Fruit fly (Drosophila melanogaster) whole organism, embryonic: ENCODE measurements around the gene cort.

Experiments
- Aef1 ChIP-seq: fragments of 200-800 bp; sonication (Bioruptor generic); IDR thresholded peaks from 3 replicates; pipeline ENCODE4 v1.3.6; 2022; ENCODE audit warnings: missing biosample characterization, missing genetic modification characterization
- Atf-2 ChIP-seq: fragments of 200-800 bp; sonication (Bioruptor generic); optimal IDR thresholded peaks from 2 replicates; lab custom pipeline; 2016; ENCODE audit warnings: missing biosample characterization, missing genetic modification characterization
- B-H1 ChIP-seq: fragments of 200-800 bp; sonication (Bioruptor generic); IDR thresholded peaks from 3 replicates; pipeline ENCODE4 v1.3.6; 2022; ENCODE audit warnings: missing biosample characterization, missing genetic modification characterization
- Bdp1 ChIP-seq: fragments of 200-800 bp; sonication (Bioruptor generic); optimal IDR thresholded peaks from 3 replicates; lab custom pipeline; 2016; ENCODE audit warnings: missing biosample characterization, missing genetic modification characterization
- Bteb2 ChIP-seq: fragments of 200-800 bp; sonication (Bioruptor generic); optimal IDR thresholded peaks from 2 replicates; lab custom pipeline; 2016; ENCODE audit warnings: missing biosample characterization, missing genetic modification characterization
- CG10267 ChIP-seq: fragments of 200-800 bp; sonication (Bioruptor generic); optimal IDR thresholded peaks from 2 replicates; lab custom pipeline; 2018; ENCODE audit warnings: missing biosample characterization, mild to moderate bottlenecking, missing genetic modification characterization, moderate library complexity
- CG10431 ChIP-seq: fragments of 200-800 bp; sonication (Bioruptor generic); optimal IDR thresholded peaks from 3 replicates; lab custom pipeline; 2018; ENCODE audit warnings: missing biosample characterization, mild to moderate bottlenecking, missing genetic modification characterization
- CG10462 ChIP-seq: fragments of 200-800 bp; sonication (Bioruptor generic); optimal IDR thresholded peaks from 2 replicates; lab custom pipeline; 2016; ENCODE audit warnings: missing biosample characterization, missing genetic modification characterization
- CG10959 ChIP-seq: fragments of 200-800 bp; sonication (Bioruptor generic); IDR thresholded peaks from 2 replicates; pipeline ENCODE4 v1.3.6; 2022; ENCODE audit warnings: missing biosample characterization, missing genetic modification characterization
- CG11504 ChIP-seq: fragments of 200-800 bp; sonication (Bioruptor generic); optimal IDR thresholded peaks from 3 replicates; lab custom pipeline; 2019; ENCODE audit warnings: missing biosample characterization, mild to moderate bottlenecking, missing genetic modification characterization, moderate library complexity
- CG12236 ChIP-seq: fragments of 200-800 bp; sonication (Bioruptor generic); optimal IDR thresholded peaks from 2 replicates; lab custom pipeline; 2016; ENCODE audit warnings: missing biosample characterization, missing genetic modification characterization
- CG14014 ChIP-seq: fragments of 200-800 bp; sonication (Bioruptor generic); IDR thresholded peaks from 2 replicates; pipeline ENCODE4 v1.3.6; 2022; ENCODE audit warnings: missing biosample characterization, missing genetic modification characterization
- CG14441 ChIP-seq: fragments of 200-800 bp; sonication (Bioruptor generic); IDR thresholded peaks from 2 replicates; pipeline ENCODE4 v1.3.6; 2022; ENCODE audit warnings: missing biosample characterization, missing genetic modification characterization
- CG15011 ChIP-seq: fragments of 200-800 bp; sonication (Bioruptor generic); optimal IDR thresholded peaks from 3 replicates; lab custom pipeline; 2018; ENCODE audit warnings: missing biosample characterization, mild to moderate bottlenecking, missing genetic modification characterization
- CG15073 ChIP-seq: fragments of 200-800 bp; sonication (Bioruptor generic); optimal IDR thresholded peaks from 2 replicates; lab custom pipeline; 2016; ENCODE audit warnings: missing biosample characterization, missing genetic modification characterization
- CG17328 ChIP-seq: fragments of 200-800 bp; sonication (Bioruptor generic); IDR thresholded peaks from 2 replicates; pipeline ENCODE4 v1.3.6; 2022; ENCODE audit warnings: missing biosample characterization, missing genetic modification characterization
- CG2875 ChIP-seq: fragments of 200-800 bp; sonication (Bioruptor generic); optimal IDR thresholded peaks from 2 replicates; lab custom pipeline; 2017; ENCODE audit warnings: missing biosample characterization, mild to moderate bottlenecking, missing genetic modification characterization, missing genetic modification reagents
- CG34224 ChIP-seq: fragments of 200-800 bp; sonication (Bioruptor generic); IDR thresholded peaks from 3 replicates; pipeline ENCODE4 v1.3.6; 2022; ENCODE audit warnings: missing biosample characterization, missing genetic modification characterization; ENCODE audit not compliant: partially characterized antibody
- CG4282 ChIP-seq: fragments of 200-800 bp; sonication (Bioruptor generic); optimal IDR thresholded peaks from 2 replicates; lab custom pipeline; 2016; ENCODE audit warnings: missing biosample characterization, missing genetic modification characterization
- CG4617 ChIP-seq: fragments of 200-800 bp; sonication (Bioruptor generic); optimal IDR thresholded peaks from 3 replicates; lab custom pipeline; 2016; ENCODE audit warnings: missing biosample characterization, missing genetic modification characterization, borderline replicate concordance
- CG6175 ChIP-seq: fragments of 200-800 bp; sonication (Bioruptor generic); IDR thresholded peaks from 3 replicates; pipeline ENCODE4 v1.3.6; 2022; ENCODE audit warnings: missing biosample characterization, missing genetic modification characterization
- CG9797 ChIP-seq: fragments of 200-800 bp; sonication (Bioruptor generic); optimal IDR thresholded peaks from 3 replicates; lab custom pipeline; 2018; ENCODE audit warnings: missing biosample characterization, mild to moderate bottlenecking, missing genetic modification characterization
- CG9876 ChIP-seq: fragments of 200-800 bp; sonication (Bioruptor generic); optimal IDR thresholded peaks from 2 replicates; lab custom pipeline; 2016; ENCODE audit warnings: missing biosample characterization, missing genetic modification characterization
- Doc3 ChIP-seq: fragments of 200-800 bp; sonication (Bioruptor generic); IDR thresholded peaks from 3 replicates; pipeline ENCODE4 v1.3.6; 2022; ENCODE audit warnings: missing biosample characterization, missing genetic modification characterization; ENCODE audit not compliant: partially characterized antibody
- Dref ChIP-seq: fragments of 200-800 bp; sonication (Bioruptor generic); IDR thresholded peaks from 2 replicates; pipeline ENCODE4 v1.3.6; 2022; ENCODE audit warnings: missing biosample characterization, missing genetic modification characterization
- Hey ChIP-seq: fragments of 200-800 bp; sonication (Bioruptor generic); optimal IDR thresholded peaks from 3 replicates; lab custom pipeline; 2018; ENCODE audit warnings: missing biosample characterization, mild to moderate bottlenecking, missing genetic modification characterization
- Hr3 ChIP-seq: fragments of 200-800 bp; sonication (Bioruptor generic); optimal IDR thresholded peaks from 3 replicates; lab custom pipeline; 2016; ENCODE audit warnings: missing biosample characterization, missing genetic modification characterization
- Lhr ChIP-seq: fragments of 200-800 bp; sonication (Bioruptor generic); optimal IDR thresholded peaks from 3 replicates; lab custom pipeline; 2017; ENCODE audit warnings: mild to moderate bottlenecking, missing biosample characterization, missing genetic modification reagents, missing genetic modification characterization
- Mrtf ChIP-seq: fragments of 200-800 bp; sonication (Bioruptor generic); IDR thresholded peaks from 3 replicates; pipeline ENCODE4 v1.3.6; 2022; ENCODE audit warnings: missing biosample characterization, missing genetic modification characterization
- Nf-YA ChIP-seq: fragments of 200-800 bp; sonication (Bioruptor generic); IDR thresholded peaks from 2 replicates; pipeline ENCODE4 v1.3.6; 2022; ENCODE audit warnings: missing biosample characterization, missing genetic modification characterization
- Oli ChIP-seq: fragments of 200-800 bp; sonication (Bioruptor generic); optimal IDR thresholded peaks from 2 replicates; lab custom pipeline; 2018; ENCODE audit warnings: missing biosample characterization, mild to moderate bottlenecking, missing genetic modification characterization, moderate library complexity
- TFAM ChIP-seq: fragments of 200-800 bp; sonication (Bioruptor generic); optimal IDR thresholded peaks from 2 replicates; lab custom pipeline; 2017; ENCODE audit warnings: missing biosample characterization, missing genetic modification characterization, inconsistent platforms
- bowl ChIP-seq: fragments of 200-800 bp; sonication (Bioruptor generic); IDR thresholded peaks from 2 replicates; pipeline ENCODE4 v1.3.6; 2022; ENCODE audit warnings: missing biosample characterization, missing genetic modification characterization
- crp ChIP-seq, 2 experiments: fragments of 200-800 bp; sonication (Bioruptor generic); optimal IDR thresholded peaks; 2 replicates in 1 of 2; 3 replicates in 1 of 2; lab custom pipeline; 2017; ENCODE audit warnings: missing biosample characterization in 2 of 2, missing genetic modification characterization in 2 of 2, mild to moderate bottlenecking in 1 of 2, moderate library complexity in 1 of 2
- emc ChIP-seq: fragments of 200-800 bp; sonication (Bioruptor generic); optimal IDR thresholded peaks from 2 replicates; lab custom pipeline; 2016; ENCODE audit warnings: missing biosample characterization, missing genetic modification characterization
- eve ChIP-seq, 2 experiments: fragments of >200 bp; optimal IDR thresholded peaks; 2 replicates each; lab custom pipeline; 2017; ENCODE audit warnings: missing biosample characterization in 2 of 2, missing genetic modification characterization in 2 of 2
- exex ChIP-seq: fragments of 200-800 bp; sonication (Bioruptor generic); optimal IDR thresholded peaks from 4 replicates; lab custom pipeline; 2018; ENCODE audit warnings: missing biosample characterization, mild to moderate bottlenecking, missing genetic modification characterization, moderate library complexity
- fd3F ChIP-seq: fragments of 200-800 bp; sonication (Bioruptor generic); optimal IDR thresholded peaks from 2 replicates; lab custom pipeline; 2018; ENCODE audit warnings: missing biosample characterization, mild to moderate bottlenecking, missing genetic modification characterization, moderate library complexity
- gsb-n ChIP-seq: fragments of 200-800 bp; sonication (Bioruptor generic); optimal IDR thresholded peaks from 3 replicates; lab custom pipeline; 2018; ENCODE audit warnings: missing biosample characterization, mild to moderate bottlenecking, missing genetic modification characterization
- hth ChIP-seq: fragments of >200 bp; optimal IDR thresholded peaks from 2 replicates; lab custom pipeline; 2017; ENCODE audit warnings: inconsistent platforms
- ind ChIP-seq: fragments of 200-800 bp; sonication (Bioruptor generic); optimal IDR thresholded peaks from 3 replicates; lab custom pipeline; 2016; ENCODE audit warnings: missing biosample characterization, missing genetic modification characterization
- insv ChIP-seq, 2 experiments: fragments of 200-800 bp; sonication (Bioruptor generic); optimal IDR thresholded peaks; 3 replicates each; lab custom pipeline; 2016 to 2018; ENCODE audit warnings: missing biosample characterization in 2 of 2, missing genetic modification characterization in 2 of 2
- knrl ChIP-seq: fragments of 200-800 bp; sonication (Bioruptor generic); IDR thresholded peaks from 3 replicates; pipeline ENCODE4 v1.3.6; 2022; ENCODE audit warnings: missing biosample characterization, missing genetic modification characterization; ENCODE audit not compliant: partially characterized antibody
- nerfin-1 ChIP-seq: fragments of 200-800 bp; sonication (Bioruptor generic); optimal IDR thresholded peaks from 3 replicates; lab custom pipeline; 2019; ENCODE audit warnings: missing biosample characterization, mild to moderate bottlenecking, missing genetic modification characterization, moderate library complexity
- pita ChIP-seq: fragments of 200-800 bp; sonication (Bioruptor generic); optimal IDR thresholded peaks from 2 replicates; lab custom pipeline; 2017; ENCODE audit warnings: missing biosample characterization, mild to moderate bottlenecking, missing genetic modification characterization
- rib ChIP-seq: fragments of 200-800 bp; sonication (Bioruptor generic); IDR thresholded peaks from 2 replicates; pipeline ENCODE4 v1.3.6; 2022; ENCODE audit warnings: missing biosample characterization, missing genetic modification characterization
- row ChIP-seq: fragments of 200-800 bp; sonication (Bioruptor generic); IDR thresholded peaks from 3 replicates; pipeline ENCODE4 v1.3.6; 2022; ENCODE audit warnings: missing biosample characterization, missing genetic modification characterization
- run ChIP-seq: fragments of 200-800 bp; sonication (Bioruptor generic); optimal IDR thresholded peaks from 3 replicates; lab custom pipeline; 2018; ENCODE audit warnings: missing biosample characterization, mild to moderate bottlenecking, missing genetic modification characterization
- sim ChIP-seq: fragments of 200-800 bp; sonication (Bioruptor generic); IDR thresholded peaks from 2 replicates; pipeline ENCODE4 v1.3.6; 2022; ENCODE audit warnings: missing biosample characterization, missing genetic modification characterization
- slbo ChIP-seq: fragments of 200-800 bp; sonication (Bioruptor generic); IDR thresholded peaks from 2 replicates; pipeline ENCODE4 v1.3.6; 2022; ENCODE audit warnings: missing biosample characterization, missing genetic modification characterization
- twi ChIP-seq: fragments of 200-800 bp; optimal IDR thresholded peaks from 2 replicates; lab custom pipeline; 2019; ENCODE audit warnings: missing biosample characterization, mild to moderate bottlenecking, missing genetic modification characterization, moderate library complexity
- vfl ChIP-seq: fragments of 200-800 bp; sonication (Bioruptor generic); optimal IDR thresholded peaks from 2 replicates; lab custom pipeline; 2016; ENCODE audit warnings: missing biosample characterization, missing genetic modification characterization

The cort gene

DNA sequence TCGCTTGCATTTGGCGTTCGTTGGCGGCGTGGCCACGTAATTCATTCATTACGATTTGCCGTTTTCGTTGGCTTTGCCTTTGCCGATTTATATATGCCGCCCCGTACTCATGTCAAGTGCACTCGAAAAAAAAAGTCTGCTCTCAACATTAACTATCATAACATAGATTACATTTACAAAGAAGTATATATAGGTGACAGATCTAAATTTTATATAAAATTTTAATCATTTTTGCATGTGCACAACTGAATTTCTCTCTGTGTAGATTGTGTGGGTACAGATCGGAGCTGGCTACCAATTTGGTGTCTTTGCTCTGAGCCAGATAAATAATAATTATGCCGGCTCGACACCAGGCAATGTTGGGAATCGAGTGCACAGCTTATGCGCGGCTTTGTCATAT lies 22.0 kb upstream of the cort start (continued):
- no peak for TF ChIP-seq vfl
- no peak for TF ChIP-seq Hey (tag; lab: Kevin White, UChicago)
- TF ChIP-seq pita (GFP tag; lab: Kevin White, UChicago) = no peak
- TF ChIP-seq Bteb2 (GFP tag; lab: Kevin White, UChicago) = no peak
- TF ChIP-seq CG10267 (tag; lab: Kevin White, UChicago) = peak; percentile 18
- no peak for TF ChIP-seq Bdp1 (GFP tag; lab: Kevin White, UChicago)
- no peak for TF ChIP-seq CG10462 (GFP tag; lab: Kevin White, UChicago)
- peak; percentile 29 for TF ChIP-seq Hr3 (GFP tag; lab: Kevin White, UChicago)
- no peak for TF ChIP-seq CG10959 (GFP tag; lab: Robert Waterston, UW)
- no peak for TF ChIP-seq Nf-YA (GFP tag; lab: Robert Waterston, UW)
- TF ChIP-seq Doc3 (GFP tag; lab: Robert Waterston, UW) = no peak
- no peak for TF ChIP-seq Dref (GFP tag; lab: Robert Waterston, UW)
- no peak for TF ChIP-seq TFAM
- TF ChIP-seq row (GFP tag; lab: Robert Waterston, UW) = peak; percentile 68
- TF ChIP-seq run (tag; lab: Kevin White, UChicago) = no peak
- TF ChIP-seq sim (GFP tag; lab: Robert Waterston, UW) = no peak
- TF ChIP-seq CG17328 = peak; percentile 75
- no peak for TF ChIP-seq CG34224 (GFP tag; lab: Robert Waterston, UW)
- TF ChIP-seq Lhr (GFP tag; lab: Kevin White, UChicago) = no peak
- peak; percentile 58; the same call in 1 of the 2 replicates for TF ChIP-seq CG14014 (GFP tag; lab: Robert Waterston, UW)
- TF ChIP-seq CG9797 (GFP tag; lab: Kevin White, UChicago) = no peak
- TF ChIP-seq fd3F (GFP tag; lab: Kevin White, UChicago) = peak; percentile 7
- no peak for TF ChIP-seq exex (tag; lab: Kevin White, UChicago)
- no peak for TF ChIP-seq twi (tag; lab: Kevin White, UChicago)
- TF ChIP-seq CG4282 (GFP tag; lab: Kevin White, UChicago) = no peak
- no peak for TF ChIP-seq eve (GFP tag; optimal IDR thresholded peaks at IDR 0.05; lab: Kevin White, UChicago)
- 0 out of 3 replicates have a peak, but pooled peaks have one; percentile 20 for TF ChIP-seq CG6175 (GFP tag; lab: Robert Waterston, UW)
- no peak for TF ChIP-seq CG10431 (GFP tag; lab: Kevin White, UChicago)
- no peak for TF ChIP-seq emc (GFP tag; lab: Kevin White, UChicago)
- peak; percentile 53 for TF ChIP-seq Oli (tag; lab: Kevin White, UChicago)
- peak; percentile 62; the same call in 1 of the 3 replicates for TF ChIP-seq Mrtf
- peak; percentile 54; the same call in 2 of the 3 replicates for TF ChIP-seq Aef1 (GFP tag; lab: Robert Waterston, UW)
- peak; percentile 46; the same call in 1 of the 3 replicates for TF ChIP-seq B-H1 (GFP tag; lab: Robert Waterston, UW)
- no peak for TF ChIP-seq CG9876 (GFP tag; lab: Kevin White, UChicago)
- no peak for TF ChIP-seq nerfin-1
- TF ChIP-seq CG2875 (GFP tag; lab: Kevin White, UChicago) = no peak
- TF ChIP-seq ind = peak; percentile 49
- no peak for TF ChIP-seq CG15073
- TF ChIP-seq hth = no peak
- peak; percentile 65 for TF ChIP-seq CG11504 (tag; lab: Kevin White, UChicago)
- TF ChIP-seq gsb-n (tag; lab: Kevin White, UChicago) = peak; percentile 3
- no peak for TF ChIP-seq crp (GFP tag; optimal IDR thresholded peaks at IDR 0.05; lab: Kevin White, UChicago)
- TF ChIP-seq slbo (GFP tag; lab: Robert Waterston, UW) = peak; percentile 71
- no peak for TF ChIP-seq knrl
- TF ChIP-seq bowl = no peak
- peak; percentile 21 for TF ChIP-seq CG12236 (GFP tag; lab: Kevin White, UChicago)
- no peak for TF ChIP-seq rib (GFP tag; lab: Robert Waterston, UW)
- no peak for TF ChIP-seq insv (GFP tag; optimal IDR thresholded peaks at IDR 0.05; lab: Kevin White, UChicago)
- TF ChIP-seq Atf-2 (GFP tag; lab: Kevin White, UChicago) = no peak
- TF ChIP-seq CG14441 (GFP tag; lab: Robert Waterston, UW) = peak; percentile 73
- no peak for TF ChIP-seq CG4617
- no peak for TF ChIP-seq CG15011 (GFP tag; lab: Kevin White, UChicago)
